Worm (Caenorhabditis elegans) whole organism, mixed stage, embryonic: ENCODE measurements around the gene cct-8.

Source experiments
- ceh-39 ChIP-seq: fragments of 150-350 bp; optimal IDR thresholded peaks from 2 replicates; lab custom pipeline; 2014; ENCODE audit warnings: missing biosample characterization, missing genetic modification characterization
- ceh-43 ChIP-seq: fragments of 200-800 bp; sonication (Bioruptor generic); optimal IDR thresholded peaks from 2 replicates; lab custom pipeline; 2018; ENCODE audit warnings: mild to moderate bottlenecking, missing genetic modification characterization, moderate library complexity, missing compliant biosample characterization
- ces-1 ChIP-seq: fragments of 150-350 bp; optimal IDR thresholded peaks from 2 replicates; lab custom pipeline; 2014; ENCODE audit warnings: missing biosample characterization, missing genetic modification reagents, missing genetic modification characterization
- lsy-2 ChIP-seq: fragments of 150-350 bp; optimal IDR thresholded peaks from 2 replicates; lab custom pipeline; 2014; ENCODE audit warnings: missing biosample characterization, missing genetic modification characterization
- mab-5 ChIP-seq: fragments of 150-350 bp; optimal IDR thresholded peaks from 2 replicates; lab custom pipeline; 2014; ENCODE audit warnings: missing biosample characterization, missing genetic modification characterization
- mls-2 ChIP-seq: sonication (generic microtip); optimal IDR thresholded peaks from 2 replicates; lab custom pipeline; 2016; ENCODE audit warnings: mild to moderate bottlenecking, missing genetic modification characterization, moderate library complexity, missing compliant biosample characterization
- nhr-76 ChIP-seq: sonication (generic microtip); optimal IDR thresholded peaks from 2 replicates; lab custom pipeline; 2017; ENCODE audit warnings: missing biosample characterization, missing genetic modification characterization
- pha-4 ChIP-seq: fragments of 150-350 bp; optimal IDR thresholded peaks from 2 replicates; lab custom pipeline; 2018; ENCODE audit warnings: missing biosample characterization, missing genetic modification reagents, missing genetic modification characterization
- snpc-4 ChIP-seq: fragments of 150-350 bp; optimal IDR thresholded peaks from 2 replicates; lab custom pipeline; 2014; ENCODE audit warnings: missing biosample characterization, missing genetic modification characterization
- sptf-1 ChIP-seq: sonication (generic microtip); optimal IDR thresholded peaks from 2 replicates; lab custom pipeline; 2017; ENCODE audit warnings: mild to moderate bottlenecking, missing genetic modification characterization, moderate library complexity, missing compliant biosample characterization
- ztf-11 ChIP-seq: fragments of 150-350 bp; optimal IDR thresholded peaks from 2 replicates; lab custom pipeline; 2014; ENCODE audit warnings: missing biosample characterization, missing genetic modification characterization

ce11 chrIV:1055734-1056133 is 38.0 kb downstream of the cct-8 start:
- no peak for TF ChIP-seq ceh-43 (GFP tag; lab: Kevin White, UChicago)
- TF ChIP-seq ztf-11 (tag; lab: Kevin White, UChicago): no peak
- TF ChIP-seq pha-4: no peak
- no peak for TF ChIP-seq mab-5
- TF ChIP-seq ces-1: no peak
- TF ChIP-seq nhr-76 (tag; lab: Kevin White, UChicago): no peak
- TF ChIP-seq sptf-1: no peak
- TF ChIP-seq mls-2 (tag; lab: Kevin White, UChicago): no peak
- TF ChIP-seq snpc-4 (tag; lab: Kevin White, UChicago): no peak
- TF ChIP-seq lsy-2 (tag; lab: Kevin White, UChicago): no peak
- TF ChIP-seq ceh-39 (tag; lab: Kevin White, UChicago): no peak
